Fruit fly (Drosophila melanogaster) whole organism, embryonic: ENCODE measurements around the gene CG17612.

Experiments used
- Ada2b ChIP-seq: fragments of 200-800 bp; sonication (Bioruptor generic); IDR thresholded peaks from 2 replicates; pipeline ENCODE4 v1.3.6; 2022; ENCODE audit warnings: missing biosample characterization, missing genetic modification characterization
- BtbVII ChIP-seq: fragments of 200-800 bp; sonication (Bioruptor generic); optimal IDR thresholded peaks from 3 replicates; lab custom pipeline; 2017; ENCODE audit warnings: missing biosample characterization, mild to moderate bottlenecking, missing genetic modification characterization
- C15 ChIP-seq: fragments of 200-800 bp; sonication (Bioruptor generic); IDR thresholded peaks from 3 replicates; pipeline ENCODE4 v1.3.6; 2022; ENCODE audit warnings: missing biosample characterization, missing genetic modification characterization
- CG10654 ChIP-seq: fragments of 200-800 bp; sonication (Bioruptor generic); optimal IDR thresholded peaks from 2 replicates; lab custom pipeline; 2016; ENCODE audit warnings: missing biosample characterization, missing genetic modification characterization
- CG11093 ChIP-seq: fragments of 200-800 bp; sonication (Bioruptor generic); IDR thresholded peaks from 3 replicates; pipeline ENCODE4 v1.3.6; 2022; ENCODE audit warnings: missing biosample characterization, missing genetic modification characterization
- CG14710 ChIP-seq: fragments of 200-800 bp; sonication (Bioruptor generic); optimal IDR thresholded peaks from 3 replicates; lab custom pipeline; 2019; ENCODE audit warnings: missing biosample characterization, mild to moderate bottlenecking, missing genetic modification characterization, moderate library complexity
- CG17328 ChIP-seq: fragments of 200-800 bp; sonication (Bioruptor generic); IDR thresholded peaks from 2 replicates; pipeline ENCODE4 v1.3.6; 2022; ENCODE audit warnings: missing biosample characterization, missing genetic modification characterization
- CG2116 ChIP-seq: fragments of 200-800 bp; sonication (Bioruptor generic); optimal IDR thresholded peaks from 3 replicates; lab custom pipeline; 2018; ENCODE audit warnings: missing biosample characterization, mild to moderate bottlenecking, missing genetic modification characterization
- CG2120 ChIP-seq: fragments of 200-800 bp; sonication (Bioruptor generic); optimal IDR thresholded peaks from 3 replicates; lab custom pipeline; 2016; ENCODE audit warnings: missing biosample characterization, missing genetic modification characterization
- CG2129 ChIP-seq: fragments of 200-800 bp; sonication (Bioruptor generic); IDR thresholded peaks from 2 replicates; pipeline ENCODE4 v1.3.6; 2022; ENCODE audit warnings: missing biosample characterization, missing genetic modification characterization; ENCODE audit not compliant: partially characterized antibody
- CG2875 ChIP-seq: fragments of 200-800 bp; sonication (Bioruptor generic); optimal IDR thresholded peaks from 2 replicates; lab custom pipeline; 2017; ENCODE audit warnings: missing biosample characterization, mild to moderate bottlenecking, missing genetic modification characterization, missing genetic modification reagents
- CG30403 ChIP-seq: fragments of 200-800 bp; sonication (Bioruptor generic); optimal IDR thresholded peaks from 3 replicates; lab custom pipeline; 2016; ENCODE audit warnings: missing biosample characterization, missing genetic modification characterization
- CG3838 ChIP-seq: fragments of 200-800 bp; sonication (Bioruptor generic); optimal IDR thresholded peaks from 3 replicates; lab custom pipeline; 2016; ENCODE audit warnings: missing biosample characterization, missing genetic modification characterization
- CG3995 ChIP-seq: fragments of 200-800 bp; sonication (Bioruptor generic); optimal IDR thresholded peaks from 3 replicates; lab custom pipeline; 2016; ENCODE audit warnings: missing biosample characterization, missing genetic modification characterization
- CG6254 ChIP-seq: fragments of 200-800 bp; sonication (Bioruptor generic); optimal IDR thresholded peaks from 3 replicates; lab custom pipeline; 2017; ENCODE audit warnings: mild to moderate bottlenecking, missing biosample characterization, missing genetic modification reagents, missing genetic modification characterization
- CG6791 ChIP-seq: fragments of 200-800 bp; sonication (Bioruptor generic); IDR thresholded peaks from 3 replicates; pipeline ENCODE4 v1.3.6; 2022; ENCODE audit warnings: missing biosample characterization, missing genetic modification characterization; ENCODE audit not compliant: partially characterized antibody
- CG7372 ChIP-seq: fragments of 200-800 bp; sonication (Bioruptor generic); IDR thresholded peaks from 2 replicates; pipeline ENCODE4 v1.3.6; 2022; ENCODE audit warnings: missing biosample characterization, missing genetic modification characterization
- CG8765 ChIP-seq: fragments of 200-800 bp; sonication (Bioruptor generic); IDR thresholded peaks from 2 replicates; pipeline ENCODE4 v1.3.6; 2022; ENCODE audit warnings: missing biosample characterization, missing genetic modification characterization
- CG9437 ChIP-seq: fragments of 200-800 bp; sonication (Bioruptor generic); optimal IDR thresholded peaks from 2 replicates; lab custom pipeline; 2018; ENCODE audit warnings: missing biosample characterization, mild to moderate bottlenecking, missing genetic modification characterization
- Chrac-16 ChIP-seq: fragments of 200-800 bp; sonication (Bioruptor generic); optimal IDR thresholded peaks from 3 replicates; lab custom pipeline; 2016; ENCODE audit warnings: missing biosample characterization, missing genetic modification characterization
- Dip3 ChIP-seq: fragments of 200-800 bp; sonication (Bioruptor generic); optimal IDR thresholded peaks from 3 replicates; lab custom pipeline; 2016; ENCODE audit warnings: missing biosample characterization, missing genetic modification characterization
- Fer2 ChIP-seq: fragments of 200-800 bp; sonication (Bioruptor generic); optimal IDR thresholded peaks from 2 replicates; lab custom pipeline; 2018; ENCODE audit warnings: missing biosample characterization, mild to moderate bottlenecking, missing genetic modification characterization, moderate library complexity
- H2.0 ChIP-seq: fragments of 200-800 bp; sonication (Bioruptor generic); IDR thresholded peaks from 2 replicates; pipeline ENCODE4 v1.3.6; 2022; ENCODE audit warnings: missing biosample characterization, missing genetic modification characterization
- Hey ChIP-seq: fragments of 200-800 bp; sonication (Bioruptor generic); optimal IDR thresholded peaks from 3 replicates; lab custom pipeline; 2018; ENCODE audit warnings: missing biosample characterization, mild to moderate bottlenecking, missing genetic modification characterization
- MESR4 ChIP-seq: fragments of 200-800 bp; sonication (Bioruptor generic); optimal IDR thresholded peaks from 2 replicates; lab custom pipeline; 2018; ENCODE audit warnings: missing biosample characterization, mild to moderate bottlenecking, missing genetic modification characterization, moderate library complexity
- Max ChIP-seq: fragments of 200-800 bp; sonication (Bioruptor generic); optimal IDR thresholded peaks from 2 replicates; lab custom pipeline; 2016; ENCODE audit warnings: missing biosample characterization, mild to moderate bottlenecking, missing genetic modification characterization
- NC2β ChIP-seq: fragments of 200-800 bp; sonication (Bioruptor generic); optimal IDR thresholded peaks from 2 replicates; lab custom pipeline; 2016; ENCODE audit warnings: missing biosample characterization, missing genetic modification characterization
- NK7.1 ChIP-seq: fragments of 200-800 bp; sonication (Bioruptor generic); optimal IDR thresholded peaks from 3 replicates; lab custom pipeline; 2016; ENCODE audit warnings: missing biosample characterization, missing genetic modification characterization
- Oaz ChIP-seq: fragments of 200-800 bp; sonication (Bioruptor generic); IDR thresholded peaks from 2 replicates; pipeline ENCODE4 v1.3.6; 2022; ENCODE audit warnings: missing biosample characterization, missing genetic modification characterization
- Taf1 ChIP-seq: fragments of 200-800 bp; sonication (Bioruptor generic); IDR thresholded peaks from 2 replicates; pipeline ENCODE4 v1.3.6; 2022; ENCODE audit warnings: missing biosample characterization, missing genetic modification characterization
- al ChIP-seq: fragments of 200-800 bp; sonication (Bioruptor generic); IDR thresholded peaks from 2 replicates; pipeline ENCODE4 v1.3.6; 2022; ENCODE audit warnings: missing biosample characterization, missing genetic modification characterization
- bcd ChIP-seq: fragments of 200-800 bp; sonication (Bioruptor generic); optimal IDR thresholded peaks from 2 replicates; lab custom pipeline; 2017; ENCODE audit warnings: missing biosample characterization, mild to moderate bottlenecking, missing genetic modification characterization
- corto ChIP-seq: fragments of 200-800 bp; sonication (Bioruptor generic); optimal IDR thresholded peaks from 2 replicates; lab custom pipeline; 2016; ENCODE audit warnings: missing biosample characterization, mild to moderate bottlenecking, missing genetic modification characterization, moderate library complexity
- crp ChIP-seq, 2 experiments: fragments of 200-800 bp; sonication (Bioruptor generic); optimal IDR thresholded peaks; 2 replicates in 1 of 2; 3 replicates in 1 of 2; lab custom pipeline; 2017; ENCODE audit warnings: missing biosample characterization in 2 of 2, missing genetic modification characterization in 2 of 2, mild to moderate bottlenecking in 1 of 2, moderate library complexity in 1 of 2
- dimm ChIP-seq: fragments of 200-800 bp; sonication (Bioruptor generic); IDR thresholded peaks from 2 replicates; pipeline ENCODE4 v1.3.6; 2022; ENCODE audit warnings: missing biosample characterization, missing genetic modification characterization
- dysf ChIP-seq: fragments of 200-800 bp; sonication (Bioruptor generic); IDR thresholded peaks from 3 replicates; pipeline ENCODE4 v1.3.6; 2022; ENCODE audit warnings: missing biosample characterization, missing genetic modification characterization
- emc ChIP-seq: fragments of 200-800 bp; sonication (Bioruptor generic); optimal IDR thresholded peaks from 2 replicates; lab custom pipeline; 2016; ENCODE audit warnings: missing biosample characterization, missing genetic modification characterization
- gcm ChIP-seq: fragments of 200-800 bp; sonication (Bioruptor generic); optimal IDR thresholded peaks from 2 replicates; lab custom pipeline; 2019; ENCODE audit warnings: missing biosample characterization, mild to moderate bottlenecking, missing genetic modification characterization, moderate library complexity
- her ChIP-seq: fragments of 200-800 bp; sonication (Bioruptor generic); optimal IDR thresholded peaks from 2 replicates; lab custom pipeline; 2016; ENCODE audit warnings: missing biosample characterization, missing genetic modification characterization
- mam ChIP-seq: fragments of 200-800 bp; sonication (Bioruptor generic); optimal IDR thresholded peaks from 3 replicates; lab custom pipeline; 2016; ENCODE audit warnings: missing biosample characterization, missing genetic modification characterization
- p53 ChIP-seq: fragments of 200-800 bp; sonication (Bioruptor generic); optimal IDR thresholded peaks from 2 replicates; lab custom pipeline; 2016; ENCODE audit warnings: missing biosample characterization, missing genetic modification characterization
- pros ChIP-seq: fragments of 200-800 bp; sonication (Bioruptor generic); optimal IDR thresholded peaks from 3 replicates; lab custom pipeline; 2019; ENCODE audit warnings: missing biosample characterization, mild to moderate bottlenecking, missing genetic modification characterization, moderate library complexity
- sima ChIP-seq: fragments of 200-800 bp; sonication (Bioruptor generic); optimal IDR thresholded peaks from 2 replicates; lab custom pipeline; 2016; ENCODE audit warnings: missing biosample characterization, missing genetic modification characterization
- sisA ChIP-seq: fragments of 200-800 bp; sonication (Bioruptor generic); IDR thresholded peaks from 2 replicates; pipeline ENCODE4 v1.3.6; 2022; ENCODE audit warnings: missing biosample characterization, missing genetic modification characterization
- slp2 ChIP-seq: fragments of 200-800 bp; sonication (Bioruptor generic); optimal IDR thresholded peaks from 2 replicates; lab custom pipeline; 2016; ENCODE audit warnings: missing biosample characterization, missing genetic modification characterization
- tna ChIP-seq: fragments of 200-800 bp; sonication (Bioruptor generic); IDR thresholded peaks from 2 replicates; pipeline ENCODE4 v1.3.6; 2022; ENCODE audit warnings: missing biosample characterization, missing genetic modification characterization; ENCODE audit not compliant: partially characterized antibody
- toy ChIP-seq: fragments of 200-800 bp; sonication (Bioruptor generic); IDR thresholded peaks from 2 replicates; pipeline ENCODE4 v1.3.6; 2022; ENCODE audit warnings: missing biosample characterization, missing genetic modification characterization
- unc-4 ChIP-seq: fragments of 200-800 bp; sonication (Bioruptor generic); IDR thresholded peaks from 2 replicates; pipeline ENCODE4 v1.3.6; 2022; ENCODE audit warnings: missing biosample characterization, missing genetic modification characterization; ENCODE audit not compliant: partially characterized antibody
- zf30C ChIP-seq: fragments of 200-800 bp; sonication (Bioruptor generic); optimal IDR thresholded peaks from 3 replicates; lab custom pipeline; 2018; ENCODE audit warnings: missing biosample characterization, mild to moderate bottlenecking, missing genetic modification characterization

Gene CG17612

dm6 chr2L:4332962-4333757 is 49.4 kb downstream of the CG17612 start (continued):
- TF ChIP-seq toy (GFP tag; lab: Robert Waterston, UW) (peak; percentile 46; the same call in 1 of the 2 replicates), CG14710 (tag; lab: Kevin White, UChicago) (peak; percentile 75), sisA (GFP tag; lab: Robert Waterston, UW) (peak; percentile 85), CG9437 (peak; percentile 67), CG7372 (GFP tag; lab: Robert Waterston, UW) (peak; percentile 67), CG2129 (GFP tag; lab: Robert Waterston, UW) (no peak), Oaz (GFP tag; lab: Robert Waterston, UW) (peak; percentile 38), CG6254 (peak; percentile 90), CG3838 (no peak), CG17328 (peak; percentile 84), CG2120 (GFP tag; lab: Kevin White, UChicago) (peak; percentile 75), CG10654 (peak; percentile 32), BtbVII (GFP tag; lab: Kevin White, UChicago) (peak; percentile 85), Ada2b (GFP tag; lab: Robert Waterston, UW) (peak; percentile 88), MESR4 (peak; percentile 13), sima (GFP tag; lab: Kevin White, UChicago) (peak; percentile 9), Fer2 (peak; percentile 60), zf30C (GFP tag; lab: Kevin White, UChicago) (peak; percentile 92), mam (GFP tag; lab: Kevin White, UChicago) (peak; percentile 69), al (GFP tag; lab: Robert Waterston, UW) (peak; percentile 57; the same call in 1 of the 2 replicates), Chrac-16 (GFP tag; lab: Kevin White, UChicago) (peak; percentile 62), her (GFP tag; lab: Kevin White, UChicago) (peak; percentile 92), pros (peak; percentile 68), NK7.1 (GFP tag; lab: Kevin White, UChicago) (peak; percentile 75), corto (GFP tag; lab: Kevin White, UChicago) (peak; percentile 69), bcd (peak; percentile 82), CG2875 (GFP tag; lab: Kevin White, UChicago) (peak; percentile 63), p53 (peak; percentile 43), gcm (peak; percentile 50), NC2β (GFP tag; lab: Kevin White, UChicago) (peak; percentile 62), emc (GFP tag; lab: Kevin White, UChicago) (peak; percentile 59), CG8765 (GFP tag; lab: Robert Waterston, UW) (peak; percentile 49; the same call in 1 of the 2 replicates), dysf (peak; percentile 83), crp (GFP tag; optimal IDR thresholded peaks at IDR 0.05; lab: Kevin White, UChicago) (peak; percentile 6 to 87), unc-4 (GFP tag; lab: Robert Waterston, UW) (no peak), Hey (peak; percentile 99), CG6791 (no peak), slp2 (GFP tag; lab: Kevin White, UChicago) (peak; percentile 69), Max (peak; percentile 75), CG2116 (GFP tag; lab: Kevin White, UChicago) (no peak), Dip3 (peak; percentile 68), C15 (no peak), CG30403 (GFP tag; lab: Kevin White, UChicago) (peak; percentile 79), CG11093 (peak; percentile 76), CG3995 (GFP tag; lab: Kevin White, UChicago) (peak; percentile 20), tna (no peak), dimm (GFP tag; lab: Robert Waterston, UW) (peak; percentile 69), Taf1 (GFP tag; lab: Robert Waterston, UW) (peak; percentile 36; the same call in 1 of the 2 replicates), H2.0 (GFP tag; lab: Robert Waterston, UW) (peak; percentile 84)
